Worm (Caenorhabditis elegans) whole organism, L4/young adult: ENCODE data around the gene M176.11.

Source experiments
- W03F9.2 ChIP-seq: fragments of 150-350 bp; optimal IDR thresholded peaks from 2 replicates; lab custom pipeline; 2014; ENCODE audit warnings: missing biosample characterization, missing genetic modification characterization
- dao-5 ChIP-seq: sonication (generic microtip); optimal IDR thresholded peaks from 2 replicates; lab custom pipeline; 2016; ENCODE audit warnings: missing genotype, missing genetic modification characterization, moderate library complexity, missing compliant biosample characterization
- him-1 ChIP-seq: sonication (generic microtip); optimal IDR thresholded peaks from 2 replicates; lab custom pipeline; 2016; ENCODE audit warnings: missing genotype, missing genetic modification reagents, missing genetic modification characterization, missing compliant biosample characterization

DNA sequence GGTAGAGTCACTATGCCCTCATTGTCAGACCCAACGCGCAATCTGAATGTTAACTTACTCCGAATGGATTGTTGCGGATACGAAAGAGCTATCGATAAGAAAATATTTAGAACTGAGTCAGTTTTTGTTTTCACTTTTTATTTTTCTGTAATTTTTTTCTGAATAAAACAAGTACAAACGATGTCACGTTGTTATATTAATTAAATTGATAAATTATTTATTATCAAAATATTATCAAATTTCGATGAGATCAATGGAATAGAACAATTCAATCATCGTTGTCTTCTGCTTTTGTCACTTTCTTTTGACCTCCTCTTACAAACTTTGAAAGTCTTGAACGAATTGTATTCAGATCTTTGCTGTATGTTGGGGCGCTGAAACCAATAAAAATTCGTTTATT, 15.0 kb upstream of the M176.11 start, which contains the start of gene mpz-6:
- no peak for TF ChIP-seq dao-5 (tag; lab: Kevin White, UChicago)
- TF ChIP-seq W03F9.2 (tag; lab: Kevin White, UChicago): no peak
- no peak for TF ChIP-seq him-1 (tag; lab: Kevin White, UChicago)
